Fruit fly (Drosophila melanogaster) whole organism, prepupa: Measurements from ENCODE around the gene slf.

Experiments
- Blimp-1 ChIP-seq: fragments of 200-800 bp; sonication (Bioruptor generic); optimal IDR thresholded peaks from 3 replicates; lab custom pipeline; 2017; ENCODE audit warnings: missing biosample characterization, missing genetic modification characterization, mild to moderate bottlenecking, moderate library complexity, missing genetic modification reagents
- CG10631 ChIP-seq: fragments of 200-800 bp; sonication (Bioruptor generic); optimal IDR thresholded peaks from 2 replicates; lab custom pipeline; 2016; ENCODE audit warnings: missing biosample characterization, missing genetic modification characterization
- CG10669 ChIP-seq: fragments of 200-800 bp; sonication (Bioruptor generic); optimal IDR thresholded peaks from 3 replicates; lab custom pipeline; 2018; ENCODE audit warnings: missing biosample characterization, mild to moderate bottlenecking, missing genetic modification characterization, moderate library complexity
- CG11294 ChIP-seq: fragments of 200-800 bp; sonication (Bioruptor generic); IDR thresholded peaks from 2 replicates; pipeline ENCODE4 v1.3.6; 2022; ENCODE audit warnings: missing biosample characterization, missing genetic modification characterization
- CG11762 ChIP-seq: fragments of 200-800 bp; sonication (Bioruptor generic); optimal IDR thresholded peaks from 3 replicates; lab custom pipeline; 2016; ENCODE audit warnings: missing biosample characterization, missing genetic modification characterization; ENCODE audit not compliant: insufficient read depth
- CG11902 ChIP-seq: fragments of 200-800 bp; sonication (Bioruptor generic); optimal IDR thresholded peaks from 3 replicates; lab custom pipeline; 2016; ENCODE audit warnings: missing biosample characterization, missing genetic modification characterization
- CG15336 ChIP-seq: fragments of 200-800 bp; sonication (Bioruptor generic); IDR thresholded peaks from 2 replicates; pipeline ENCODE4 v1.3.6; 2022; ENCODE audit warnings: missing biosample characterization, missing genetic modification characterization
- CG1621 ChIP-seq: fragments of 200-800 bp; sonication (Bioruptor generic); optimal IDR thresholded peaks from 3 replicates; lab custom pipeline; 2018; ENCODE audit warnings: missing biosample characterization, mild to moderate bottlenecking, missing genetic modification characterization
- CG3032 ChIP-seq: fragments of 200-800 bp; optimal IDR thresholded peaks from 2 replicates; lab custom pipeline; 2019; ENCODE audit warnings: missing biosample characterization, mild to moderate bottlenecking, missing genetic modification characterization, moderate library complexity
- CG31627 ChIP-seq: fragments of 200-800 bp; sonication (Bioruptor generic); optimal IDR thresholded peaks from 3 replicates; lab custom pipeline; 2016; ENCODE audit warnings: missing biosample characterization, missing genetic modification characterization
- CG32006 ChIP-seq: fragments of 200-800 bp; sonication (Bioruptor generic); optimal IDR thresholded peaks from 3 replicates; lab custom pipeline; 2017; ENCODE audit warnings: missing biosample characterization, mild to moderate bottlenecking, missing genetic modification characterization
- CG34406 ChIP-seq: fragments of 200-800 bp; sonication (Bioruptor generic); optimal IDR thresholded peaks from 3 replicates; lab custom pipeline; 2016; ENCODE audit warnings: missing biosample characterization, missing genetic modification characterization
- CG3919 ChIP-seq: fragments of 200-800 bp; sonication (Bioruptor generic); optimal IDR thresholded peaks from 3 replicates; lab custom pipeline; 2016; ENCODE audit warnings: missing biosample characterization, missing genetic modification characterization
- CG6163 ChIP-seq: fragments of 200-800 bp; sonication (Bioruptor generic); IDR thresholded peaks from 3 replicates; pipeline ENCODE4 v1.3.6; 2022; ENCODE audit warnings: missing biosample characterization, missing genetic modification characterization
- CG6792 ChIP-seq: fragments of 200-800 bp; sonication (Bioruptor generic); optimal IDR thresholded peaks from 3 replicates; lab custom pipeline; 2016; ENCODE audit warnings: missing biosample characterization, missing genetic modification characterization
- CG6854 ChIP-seq: fragments of 200-800 bp; sonication (Bioruptor generic); optimal IDR thresholded peaks from 2 replicates; lab custom pipeline; 2017; ENCODE audit warnings: missing biosample characterization, mild to moderate bottlenecking, missing genetic modification characterization
- CG7368 ChIP-seq: fragments of 200-800 bp; sonication (Bioruptor generic); optimal IDR thresholded peaks from 3 replicates; lab custom pipeline; 2016; ENCODE audit warnings: missing biosample characterization, missing genetic modification characterization
- CG8119 ChIP-seq: fragments of 200-800 bp; sonication (Bioruptor generic); IDR thresholded peaks from 3 replicates; pipeline ENCODE4 v1.3.6; 2022; ENCODE audit warnings: missing biosample characterization, missing genetic modification characterization
- CG8319 ChIP-seq: fragments of 200-800 bp; sonication (Bioruptor generic); optimal IDR thresholded peaks from 3 replicates; lab custom pipeline; 2016; ENCODE audit warnings: missing biosample characterization, missing genetic modification characterization
- CG8632 ChIP-seq: fragments of 200-800 bp; sonication (Bioruptor generic); optimal IDR thresholded peaks from 3 replicates; lab custom pipeline; 2016; ENCODE audit warnings: missing biosample characterization, missing genetic modification characterization
- CG9139 ChIP-seq: fragments of 200-800 bp; sonication (Bioruptor generic); optimal IDR thresholded peaks from 3 replicates; lab custom pipeline; 2017; ENCODE audit warnings: missing biosample characterization, mild to moderate bottlenecking, missing genetic modification characterization
- Eip78C ChIP-seq: fragments of 200-800 bp; sonication (Bioruptor generic); peaks from one replicate; lab custom pipeline; 2016; ENCODE audit warnings: missing biosample characterization, missing genetic modification characterization
- Ets96B ChIP-seq: fragments of 200-800 bp; optimal IDR thresholded peaks from 2 replicates; lab custom pipeline; 2019; ENCODE audit warnings: missing biosample characterization, mild to moderate bottlenecking, missing genetic modification characterization, moderate library complexity
- Hr38 ChIP-seq: sonication (Bioruptor generic); optimal IDR thresholded peaks from 2 replicates; lab custom pipeline; 2016; ENCODE audit warnings: missing biosample characterization, missing genetic modification characterization
- Hr39 ChIP-seq: fragments of 200-800 bp; sonication (Bioruptor generic); optimal IDR thresholded peaks from 2 replicates; lab custom pipeline; 2016; ENCODE audit warnings: missing biosample characterization, missing genetic modification characterization
- Lpt ChIP-seq: fragments of 200-800 bp; sonication (Bioruptor generic); optimal IDR thresholded peaks from 3 replicates; lab custom pipeline; 2016; ENCODE audit warnings: missing biosample characterization, missing genetic modification characterization
- Met ChIP-seq: fragments of 200-800 bp; sonication (Bioruptor generic); optimal IDR thresholded peaks from 3 replicates; lab custom pipeline; 2016; ENCODE audit warnings: missing biosample characterization, missing genetic modification characterization
- OdsH ChIP-seq: fragments of 200-800 bp; sonication (Bioruptor generic); optimal IDR thresholded peaks from 3 replicates; lab custom pipeline; 2016; ENCODE audit warnings: missing biosample characterization, missing genetic modification characterization
- Smox ChIP-seq: fragments of 200-800 bp; sonication (Bioruptor generic); optimal IDR thresholded peaks from 3 replicates; lab custom pipeline; 2016; ENCODE audit warnings: missing biosample characterization, missing genetic modification characterization
- Sox102F ChIP-seq: fragments of 200-800 bp; sonication (Bioruptor generic); optimal IDR thresholded peaks from 2 replicates; lab custom pipeline; 2016; ENCODE audit warnings: missing biosample characterization, mild to moderate bottlenecking, missing genetic modification characterization
- Sox14 ChIP-seq: fragments of 200-800 bp; sonication (Bioruptor generic); optimal IDR thresholded peaks from 3 replicates; lab custom pipeline; 2016; ENCODE audit warnings: missing biosample characterization, missing genetic modification characterization
- achi ChIP-seq: fragments of 200-800 bp; sonication (Bioruptor generic); optimal IDR thresholded peaks from 3 replicates; lab custom pipeline; 2016; ENCODE audit warnings: missing biosample characterization, missing genetic modification characterization
- acj6 ChIP-seq: fragments of 200-800 bp; sonication (Bioruptor generic); optimal IDR thresholded peaks from 3 replicates; lab custom pipeline; 2016; ENCODE audit warnings: missing biosample characterization, missing genetic modification characterization
- dac ChIP-seq: fragments of 200-800 bp; sonication (Bioruptor generic); optimal IDR thresholded peaks from 2 replicates; lab custom pipeline; 2017; ENCODE audit warnings: missing biosample characterization, mild to moderate bottlenecking, missing genetic modification characterization
- dsx ChIP-seq: fragments of 200-800 bp; optimal IDR thresholded peaks from 3 replicates; lab custom pipeline; 2019; ENCODE audit warnings: missing biosample characterization, mild to moderate bottlenecking, missing genetic modification characterization, moderate library complexity; ENCODE audit not compliant: poor library complexity, severe bottlenecking
- eg ChIP-seq: fragments of 200-800 bp; sonication (Bioruptor generic); IDR thresholded peaks from 3 replicates; pipeline ENCODE4 v1.3.6; 2022; ENCODE audit warnings: missing biosample characterization, missing genetic modification characterization
- esn ChIP-seq: fragments of 200-800 bp; sonication (Bioruptor generic); optimal IDR thresholded peaks from 2 replicates; lab custom pipeline; 2016; ENCODE audit warnings: missing biosample characterization, mild to moderate bottlenecking, missing genetic modification characterization, moderate library complexity
- fd59A ChIP-seq: fragments of 200-800 bp; sonication (Bioruptor generic); optimal IDR thresholded peaks from 2 replicates; lab custom pipeline; 2017; ENCODE audit warnings: missing biosample characterization, mild to moderate bottlenecking, missing genetic modification characterization, missing genetic modification reagents
- lz ChIP-seq: fragments of 200-800 bp; sonication (Bioruptor generic); optimal IDR thresholded peaks from 3 replicates; lab custom pipeline; 2016; ENCODE audit warnings: missing biosample characterization, missing genetic modification characterization
- net ChIP-seq: fragments of 200-800 bp; sonication (Bioruptor generic); optimal IDR thresholded peaks from 3 replicates; lab custom pipeline; 2016; ENCODE audit warnings: missing biosample characterization, missing genetic modification characterization
- pdm3 ChIP-seq: fragments of 200-800 bp; sonication (Bioruptor generic); optimal IDR thresholded peaks from 3 replicates; lab custom pipeline; 2016; ENCODE audit warnings: missing biosample characterization, missing genetic modification characterization
- spab ChIP-seq: fragments of 200-800 bp; sonication (Bioruptor generic); optimal IDR thresholded peaks from 2 replicates; lab custom pipeline; 2017; ENCODE audit warnings: missing biosample characterization, mild to moderate bottlenecking, missing genetic modification characterization, missing genetic modification reagents
- ss ChIP-seq, 2 experiments: fragments of 200-800 bp; sonication (Bioruptor generic); optimal IDR thresholded peaks; 2 replicates in 1 of 2; 3 replicates in 1 of 2; lab custom pipeline; 2017 to 2018; ENCODE audit warnings: mild to moderate bottlenecking in 2 of 2, missing biosample characterization in 2 of 2, missing genetic modification characterization in 2 of 2, moderate library complexity in 1 of 2
- svp ChIP-seq: fragments of 200-800 bp; sonication (Bioruptor generic); peaks from one replicate; lab custom pipeline; 2016; ENCODE audit warnings: missing biosample characterization, missing genetic modification characterization
- topi ChIP-seq: fragments of 200-800 bp; sonication (Bioruptor generic); optimal IDR thresholded peaks from 3 replicates; lab custom pipeline; 2016; ENCODE audit warnings: missing biosample characterization, missing genetic modification characterization
- vri ChIP-seq: fragments of 200-800 bp; sonication (Bioruptor generic); optimal IDR thresholded peaks from 3 replicates; lab custom pipeline; 2016; ENCODE audit warnings: missing biosample characterization, mild to moderate bottlenecking, missing genetic modification characterization

The slf gene

dm6 chr2L:4810697-4811490 lies 9.2 kb upstream of the slf start (continued):
- TF ChIP-seq topi (GFP tag; lab: Kevin White, UChicago) (peak; percentile 61), spab (GFP tag; lab: Kevin White, UChicago) (peak; percentile 62), acj6 (peak; percentile 62), lz (GFP tag; lab: Kevin White, UChicago) (peak; percentile 62), CG9139 (peak; percentile 11), CG15336 (peak; percentile 66), eg (GFP tag; lab: Robert Waterston, UW) (0 out of 3 replicates have a peak, but pooled peaks have one; percentile 6), Met (peak; percentile 72), OdsH (GFP tag; lab: Kevin White, UChicago) (peak; percentile 70), CG31627 (GFP tag; lab: Kevin White, UChicago) (peak; percentile 56), CG3032 (tag; lab: Kevin White, UChicago) (peak; percentile 69), ss (GFP tag; optimal IDR thresholded peaks at IDR 0.05; lab: Kevin White, UChicago) (peak; percentile 39 to 63), Hr38 (GFP tag; lab: Kevin White, UChicago) (no peak), CG7368 (GFP tag; lab: Kevin White, UChicago) (no peak), CG8632 (peak; percentile 71), dac (GFP tag; lab: Kevin White, UChicago) (peak; percentile 7), Blimp-1 (GFP tag; lab: Kevin White, UChicago) (peak; percentile 57), dsx (GFP tag; lab: Kevin White, UChicago) (peak; percentile 15), CG3919 (peak; percentile 61), Sox14 (GFP tag; lab: Kevin White, UChicago) (peak; percentile 56), esn (GFP tag; lab: Kevin White, UChicago) (peak; percentile 83), CG6792 (peak; percentile 65)
- TF ChIP-seq, all 60 proteins: peak for 48

dm6 chr2L:4810044-4810609 lies 8.4 kb upstream of the slf start:
- no peak for TF ChIP-seq fd59A (GFP tag; lab: Kevin White, UChicago)
- peak; percentile 79 for TF ChIP-seq CG6854 (GFP tag; lab: Kevin White, UChicago)
- no peak for TF ChIP-seq CG10631 (GFP tag; lab: Kevin White, UChicago)
- no peak for TF ChIP-seq CG31627 (GFP tag; lab: Kevin White, UChicago)
- TF ChIP-seq Ets96B (tag; lab: Kevin White, UChicago): peak; percentile 10
- no peak for TF ChIP-seq net (GFP tag; lab: Kevin White, UChicago)
- no peak for TF ChIP-seq CG10669 (GFP tag; lab: Kevin White, UChicago)
- TF ChIP-seq CG8119 (GFP tag; lab: Robert Waterston, UW): no peak; the same call in 2 of the 3 replicates
- TF ChIP-seq svp (GFP tag; lab: Kevin White, UChicago): peak; percentile 67
- peak; percentile 49 for TF ChIP-seq Lpt (GFP tag; lab: Kevin White, UChicago)
- no peak for TF ChIP-seq ss (GFP tag; optimal IDR thresholded peaks at IDR 0.05; lab: Kevin White, UChicago)
- TF ChIP-seq CG34406 (GFP tag; lab: Kevin White, UChicago): no peak
- TF ChIP-seq achi: no peak
- TF ChIP-seq CG3919: peak; percentile 42
- peak; percentile 17 for TF ChIP-seq acj6
- TF ChIP-seq CG3032 (tag; lab: Kevin White, UChicago): peak; percentile 28
- TF ChIP-seq lz (GFP tag; lab: Kevin White, UChicago): peak; percentile 26
- TF ChIP-seq CG6163 (GFP tag; lab: Robert Waterston, UW): peak; percentile 21; the same call in 1 of the 3 replicates
- TF ChIP-seq CG9139: no peak
- TF ChIP-seq dsx (GFP tag; lab: Kevin White, UChicago): peak; percentile 53
- no peak for TF ChIP-seq CG11902
- TF ChIP-seq CG8319 (GFP tag; lab: Kevin White, UChicago): no peak
- TF ChIP-seq Sox102F (GFP tag; lab: Kevin White, UChicago): peak; percentile 25
- peak; percentile 28 for TF ChIP-seq Met
- TF ChIP-seq CG32006: no peak
- TF ChIP-seq Smox (GFP tag; lab: Kevin White, UChicago): peak; percentile 29
- peak; percentile 25 for TF ChIP-seq vri (GFP tag; lab: Kevin White, UChicago)
- TF ChIP-seq eg (GFP tag; lab: Robert Waterston, UW): peak; percentile 36; the same call in 1 of the 3 replicates
- peak; percentile 26 for TF ChIP-seq CG7368 (GFP tag; lab: Kevin White, UChicago)
- no peak for TF ChIP-seq CG1621
- TF ChIP-seq CG11294 (GFP tag; lab: Robert Waterston, UW): no peak
- TF ChIP-seq dac (GFP tag; lab: Kevin White, UChicago): no peak
- TF ChIP-seq topi (GFP tag; lab: Kevin White, UChicago): peak; percentile 12
- TF ChIP-seq CG11762 (GFP tag; lab: Kevin White, UChicago): no peak
- peak; percentile 10 for TF ChIP-seq pdm3 (GFP tag; lab: Kevin White, UChicago)
- TF ChIP-seq Hr39 (GFP tag; lab: Kevin White, UChicago): no peak
- TF ChIP-seq Eip78C (GFP tag; lab: Kevin White, UChicago): peak; percentile 77
